Fruit fly (Drosophila melanogaster): ENCODE data around the gene Dfd.

Dfd gene

DNA sequence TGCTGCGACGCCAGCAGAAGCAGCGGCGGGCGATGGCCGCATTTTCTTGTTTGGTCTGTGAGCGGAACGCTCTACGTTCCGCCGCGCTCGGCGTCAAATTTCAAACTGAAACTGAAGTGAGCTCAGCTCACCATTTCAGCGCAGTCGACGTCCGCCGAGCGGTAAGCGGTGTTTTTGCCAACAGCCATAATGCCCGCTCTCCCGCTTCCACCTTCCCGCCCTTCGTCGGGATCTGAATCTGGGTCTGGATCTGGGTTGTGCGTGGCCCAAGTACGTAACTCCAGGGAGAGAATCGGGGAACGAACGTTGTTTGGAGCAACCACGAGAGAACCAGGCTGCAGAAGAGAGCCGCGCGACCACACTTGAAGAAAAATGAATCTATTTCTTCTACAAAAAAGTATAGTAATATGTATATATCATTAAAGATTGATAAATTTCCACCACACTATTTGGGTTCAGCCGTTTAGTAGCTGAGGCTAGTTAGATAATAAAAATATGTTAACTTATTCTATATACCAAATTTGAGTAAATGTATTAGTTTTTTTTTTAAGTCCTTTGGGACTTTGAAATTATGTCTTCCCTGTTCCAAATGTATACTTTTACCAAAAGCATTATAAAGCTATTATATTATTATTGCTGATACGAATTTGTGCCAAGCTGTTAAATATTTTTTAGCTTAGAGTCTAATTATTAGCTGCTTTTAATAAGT lies 24.8 kb downstream of the Dfd start (continued):
- TF ChIP-seq Hr83 (GFP tag; optimal IDR thresholded peaks at IDR 0.05; ENCODE audit: poor library complexity, severe bottlenecking) (no peak), foxo (GFP tag; optimal IDR thresholded peaks at IDR 0.05) (no peak), GATAd (GFP tag; optimal IDR thresholded peaks at IDR 0.05) (no peak), CG32264 (GFP tag; optimal IDR thresholded peaks at IDR 0.05) (no peak), ey (GFP tag; optimal IDR thresholded peaks at IDR 0.05) (no peak), sv (GFP tag; optimal IDR thresholded peaks at IDR 0.05) (no peak), woc (GFP tag; optimal IDR thresholded peaks at IDR 0.05) (no peak), HLH106 (tag; optimal IDR thresholded peaks at IDR 0.05) (no peak), Abd-B (GFP tag; optimal IDR thresholded peaks at IDR 0.05) (no peak), Myc (optimal IDR thresholded peaks at IDR 0.05) (no peak), dl (GFP tag; optimal IDR thresholded peaks at IDR 0.05; ENCODE audit: insufficient read depth in 1 of 2, partially characterized antibody in 2 of 2) (no peak)

DNA sequence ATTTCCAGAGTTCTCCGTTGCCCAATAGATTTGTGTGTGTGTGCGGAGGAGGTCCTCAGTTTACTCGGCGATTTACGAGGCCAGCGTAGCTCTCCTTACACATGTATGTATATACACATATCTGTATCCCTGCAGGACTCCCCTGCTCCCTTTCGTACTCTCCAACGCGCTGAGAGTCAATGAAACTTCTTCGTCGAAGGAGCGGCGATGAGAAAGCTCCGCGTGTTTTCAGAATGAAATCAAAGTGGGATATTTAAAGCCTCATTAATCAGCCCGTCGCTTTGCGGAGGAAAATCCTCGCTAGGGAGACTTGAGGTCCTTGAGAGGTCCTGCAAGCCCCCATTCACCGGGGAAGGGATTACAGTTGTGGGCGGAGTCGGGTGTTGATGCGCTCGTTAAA lies 25.6 kb downstream of the Dfd start:
- TF ChIP-seq sage (GFP tag; optimal IDR thresholded peaks at IDR 0.05), result no peak
- TF ChIP-seq Mio (GFP tag; optimal IDR thresholded peaks at IDR 0.05), result no peak
- no peak for TF ChIP-seq jim (GFP tag; optimal IDR thresholded peaks at IDR 0.05)
- TF ChIP-seq Hr78 (GFP tag; optimal IDR thresholded peaks at IDR 0.05), result no peak
- TF ChIP-seq Hr83 (GFP tag; optimal IDR thresholded peaks at IDR 0.05; ENCODE audit: poor library complexity, severe bottlenecking), result no peak

DNA sequence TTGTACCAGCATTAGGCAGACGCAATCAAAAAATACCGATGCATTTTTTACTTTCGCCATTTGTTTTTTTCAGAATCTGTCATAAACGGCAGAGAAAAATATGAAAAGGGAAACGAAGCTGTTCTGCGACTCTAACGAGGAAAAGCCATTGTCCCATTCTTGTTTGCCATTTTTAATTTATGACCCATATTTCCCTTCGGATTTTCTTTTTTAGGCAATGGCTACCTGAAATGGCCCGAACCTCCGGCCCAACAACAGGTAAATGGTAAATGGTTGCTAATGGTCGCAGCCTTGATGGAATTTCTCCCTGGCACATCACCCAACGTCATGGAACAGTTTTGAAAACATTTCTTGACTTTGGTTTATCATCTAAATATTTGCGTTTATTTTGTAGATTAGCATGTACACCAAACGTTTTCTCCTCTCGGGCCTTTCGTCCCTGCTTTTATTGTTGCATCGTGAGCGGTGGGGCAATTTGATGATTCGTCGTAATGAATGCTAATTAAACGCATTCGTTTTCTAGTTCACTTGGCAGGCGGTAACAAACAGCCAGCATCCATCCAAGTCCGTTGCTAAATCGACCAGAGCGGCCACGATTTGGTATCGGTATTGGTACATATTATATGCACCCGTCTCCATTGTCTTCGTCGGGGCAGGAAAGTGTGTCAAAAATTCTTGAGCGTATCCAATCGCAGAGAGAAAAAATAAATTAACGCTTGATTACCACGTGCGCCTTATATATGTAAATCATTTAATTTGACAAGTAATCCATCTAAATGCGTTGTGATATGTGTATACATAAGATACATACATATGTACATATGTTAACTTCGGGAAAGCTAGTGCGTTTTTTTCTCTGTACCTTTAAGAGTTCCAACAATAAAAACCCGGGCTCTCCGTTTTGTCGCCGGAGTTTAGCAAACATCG lies 26.6 kb downstream of the Dfd start:
- no peak for TF ChIP-seq Rel (GFP tag; optimal IDR thresholded peaks at IDR 0.05)
- TF ChIP-seq Rel (tag; optimal IDR thresholded peaks at IDR 0.05), result no peak
- no peak for TF ChIP-seq CG9705 (GFP tag; optimal IDR thresholded peaks at IDR 0.05)
- TF ChIP-seq psq (GFP tag; optimal IDR thresholded peaks at IDR 0.05), result peak; percentile 30
- TF ChIP-seq Jra (GFP tag; optimal IDR thresholded peaks at IDR 0.05), result no peak
- no peak for TF ChIP-seq dl (GFP tag; optimal IDR thresholded peaks at IDR 0.05; ENCODE audit: insufficient read depth in 1 of 2, partially characterized antibody in 2 of 2)
- no peak for TF ChIP-seq dmrt93B (GFP tag; optimal IDR thresholded peaks at IDR 0.05)
- no peak for TF ChIP-seq HLH106 (tag; optimal IDR thresholded peaks at IDR 0.05)
- TF ChIP-seq GATAd (GFP tag; optimal IDR thresholded peaks at IDR 0.05), result no peak
- TF ChIP-seq OdsH (GFP tag; optimal IDR thresholded peaks at IDR 0.05), result no peak
- no peak for TF ChIP-seq woc (GFP tag; optimal IDR thresholded peaks at IDR 0.05)
- no peak for TF ChIP-seq CrebA (GFP tag; optimal IDR thresholded peaks at IDR 0.05; ENCODE audit: borderline replicate concordance)
- TF ChIP-seq rgr (GFP tag; optimal IDR thresholded peaks at IDR 0.05), result peak; percentile 32
- TF ChIP-seq CG32264 (GFP tag; optimal IDR thresholded peaks at IDR 0.05), result no peak
- no peak for TF ChIP-seq Hr83 (GFP tag; optimal IDR thresholded peaks at IDR 0.05; ENCODE audit: poor library complexity, severe bottlenecking)
- TF ChIP-seq Abd-B (GFP tag; optimal IDR thresholded peaks at IDR 0.05), result no peak
- no peak for TF ChIP-seq Mio (GFP tag; optimal IDR thresholded peaks at IDR 0.05)
- no peak for TF ChIP-seq Vsx2 (GFP tag; optimal IDR thresholded peaks at IDR 0.05; ENCODE audit: partially characterized antibody)
- no peak for TF ChIP-seq brk (GFP tag; optimal IDR thresholded peaks at IDR 0.05)
- no peak for TF ChIP-seq Hr78 (GFP tag; optimal IDR thresholded peaks at IDR 0.05)
- TF ChIP-seq Myc (optimal IDR thresholded peaks at IDR 0.05), result no peak
- TF ChIP-seq br (GFP tag; optimal IDR thresholded peaks at IDR 0.05), result no peak
- no peak for TF ChIP-seq pan (optimal IDR thresholded peaks at IDR 0.05)
- no peak for TF ChIP-seq jim (GFP tag; optimal IDR thresholded peaks at IDR 0.05)
- TF ChIP-seq usp (GFP tag; optimal IDR thresholded peaks at IDR 0.05), result no peak
- TF ChIP-seq tai (GFP tag; optimal IDR thresholded peaks at IDR 0.05), result no peak
- TF ChIP-seq h (GFP tag; optimal IDR thresholded peaks at IDR 0.05), result peak; percentile 6
- TF ChIP-seq N (GFP tag; optimal IDR thresholded peaks at IDR 0.05), result no peak
- no peak for TF ChIP-seq Hnf4 (GFP tag; optimal IDR thresholded peaks at IDR 0.05)
- no peak for TF ChIP-seq dsf (GFP tag; optimal IDR thresholded peaks at IDR 0.05; ENCODE audit: borderline replicate concordance)
- TF ChIP-seq sage (GFP tag; optimal IDR thresholded peaks at IDR 0.05), result no peak
- peak; percentile 21 for TF ChIP-seq sv (GFP tag; optimal IDR thresholded peaks at IDR 0.05)
- TF ChIP-seq fru (GFP tag; optimal IDR thresholded peaks at IDR 0.05), result peak; percentile 29
- TF ChIP-seq Dfd (GFP tag; optimal IDR thresholded peaks at IDR 0.05), result no peak
- TF ChIP-seq foxo (GFP tag; optimal IDR thresholded peaks at IDR 0.05), result peak in 1 of 2 experiments; percentile 39
- no peak for TF ChIP-seq Dif (GFP tag; optimal IDR thresholded peaks at IDR 0.05; ENCODE audit: partially characterized antibody)
- no peak for TF ChIP-seq lola (GFP tag; optimal IDR thresholded peaks at IDR 0.05)
- TF ChIP-seq ey (GFP tag; optimal IDR thresholded peaks at IDR 0.05), result peak; percentile 44
- no peak for TF ChIP-seq Sp1 (GFP tag; optimal IDR thresholded peaks at IDR 0.05)

Measured in whole organism, wandering third instar larva.